Worm (Caenorhabditis elegans) whole organism, midembryonic: Measurements from ENCODE around the gene F45G2.8.

Source experiments
- T22C8.4 ChIP-seq: fragments of 200-800 bp; sonication (Bioruptor generic); IDR thresholded peaks from 2 replicates; pipeline ENCODE4 v1.3.6; 2022; ENCODE audit warnings: missing genetic modification characterization, missing compliant biosample characterization
- flt-1 ChIP-seq: fragments of 200-800 bp; sonication (Bioruptor generic); IDR thresholded peaks from 2 replicates; pipeline ENCODE4 v1.3.6; 2022; ENCODE audit warnings: missing genetic modification characterization, missing compliant biosample characterization
- klf-2 ChIP-seq: fragments of 200-800 bp; sonication (Bioruptor generic); conservative IDR thresholded peaks from 2 replicates; pipeline ENCODE4 v1.3.6; 2022; ENCODE audit warnings: missing genetic modification reagents, missing genetic modification characterization, missing compliant biosample characterization
- med-1 ChIP-seq: sonication (generic microtip); optimal IDR thresholded peaks from 2 replicates; lab custom pipeline; 2017; ENCODE audit warnings: missing genetic modification characterization, mild to moderate bottlenecking, missing compliant biosample characterization, antibody characterized with exemption, missing genetic modification reagents; ENCODE audit not compliant: insufficient read depth
- tab-1 ChIP-seq: fragments of 200-800 bp; sonication (Bioruptor generic); IDR thresholded peaks from 2 replicates; pipeline ENCODE4 v1.3.6; 2022; ENCODE audit warnings: missing genetic modification characterization, missing compliant biosample characterization

- TF ChIP-seq med-1 (GFP tag; lab: Kevin White, UChicago) (no peak), flt-1 (GFP tag; lab: Robert Waterston, UW) (no peak), T22C8.4 (GFP tag; lab: Robert Waterston, UW) (no peak), klf-2 (no peak), tab-1 (no peak)
These were observed 12.1 kb downstream of the F45G2.8 start, which contains the start of gene exo-1 for ce11 chrIII:13423414-13423813.
